Fruit fly (Drosophila melanogaster): ENCODE measurements around the gene Osi7.

DNA sequence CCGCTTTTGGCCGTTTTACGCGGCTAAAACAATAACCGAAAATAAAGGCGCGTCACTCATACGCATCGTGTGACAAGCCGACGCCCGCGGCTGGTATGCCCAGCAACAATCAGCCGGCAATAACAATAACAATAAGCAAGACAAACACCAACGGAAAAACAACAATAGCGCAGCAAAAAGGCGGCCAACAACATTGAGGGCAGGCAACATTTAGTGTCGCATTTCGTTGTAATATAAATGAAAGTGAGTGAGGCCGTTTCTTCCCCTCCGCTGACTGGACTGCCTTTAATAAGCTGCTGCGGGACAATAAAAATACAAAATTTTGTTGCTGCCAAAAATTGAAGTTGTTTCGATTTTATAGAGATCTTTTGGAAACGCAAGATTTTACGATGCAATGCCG, 48.4 kb downstream of the Osi7 start:
- TF ChIP-seq pad (GFP tag; optimal IDR thresholded peaks at IDR 0.05) = no peak
- TF ChIP-seq kay (GFP tag; ENCODE audit: borderline replicate concordance) = no peak
- no peak for TF ChIP-seq Mnt (GFP tag; optimal IDR thresholded peaks at IDR 0.05)
- no peak for TF ChIP-seq ovo (GFP tag; optimal IDR thresholded peaks at IDR 0.05)
- TF ChIP-seq bab1 (GFP tag; optimal IDR thresholded peaks at IDR 0.05) = no peak
- no peak for TF ChIP-seq toe (GFP tag; optimal IDR thresholded peaks at IDR 0.05)
- TF ChIP-seq tj (GFP tag; optimal IDR thresholded peaks at IDR 0.05) = no peak
- no peak for TF ChIP-seq CG5204 (GFP tag; optimal IDR thresholded peaks at IDR 0.05)
- TF ChIP-seq CG33017 (tag; optimal IDR thresholded peaks at IDR 0.05) = no peak
- TF ChIP-seq CG7101 (tag; optimal IDR thresholded peaks at IDR 0.05) = no peak

Data from whole organism, adult.